Fruit fly (Drosophila melanogaster) whole organism, embryonic: Measurements from ENCODE around the gene Naam.
A peak's percentile ranks its signal among the peaks of the same experiment; 100 is the strongest.

Experiments
- Atf3 ChIP-seq: fragments of 200-800 bp; sonication (Bioruptor generic); optimal IDR thresholded peaks from 3 replicates; lab custom pipeline; 2016; ENCODE audit warnings: missing biosample characterization, missing genetic modification characterization
- Atf6 ChIP-seq: fragments of 200-800 bp; sonication (Bioruptor generic); IDR thresholded peaks from 2 replicates; pipeline ENCODE4 v1.3.6; 2022; ENCODE audit warnings: missing biosample characterization, missing genetic modification characterization
- CG10274 ChIP-seq: fragments of 200-800 bp; sonication (Bioruptor generic); optimal IDR thresholded peaks from 3 replicates; lab custom pipeline; 2017; ENCODE audit warnings: missing biosample characterization, mild to moderate bottlenecking, missing genetic modification characterization
- CG10321 ChIP-seq: fragments of 200-800 bp; sonication (Bioruptor generic); IDR thresholded peaks from 2 replicates; pipeline ENCODE4 v1.3.6; 2022; ENCODE audit warnings: missing biosample characterization, missing genetic modification characterization
- CG11398 ChIP-seq: fragments of 200-800 bp; sonication (Bioruptor generic); optimal IDR thresholded peaks from 2 replicates; lab custom pipeline; 2016; ENCODE audit warnings: missing biosample characterization, missing genetic modification characterization
- CG12155 ChIP-seq: fragments of 200-800 bp; sonication (Bioruptor generic); optimal IDR thresholded peaks from 3 replicates; lab custom pipeline; 2016; ENCODE audit warnings: missing biosample characterization, missing genetic modification characterization
- CG13296 ChIP-seq: fragments of 200-800 bp; sonication (Bioruptor generic); optimal IDR thresholded peaks from 3 replicates; lab custom pipeline; 2018; ENCODE audit warnings: missing biosample characterization, mild to moderate bottlenecking, missing genetic modification characterization
- CG13775 ChIP-seq: fragments of 200-800 bp; sonication (Bioruptor generic); optimal IDR thresholded peaks from 3 replicates; lab custom pipeline; 2017; ENCODE audit warnings: missing biosample characterization, mild to moderate bottlenecking, missing genetic modification characterization
- CG2120 ChIP-seq: fragments of 200-800 bp; sonication (Bioruptor generic); optimal IDR thresholded peaks from 3 replicates; lab custom pipeline; 2016; ENCODE audit warnings: missing biosample characterization, missing genetic modification characterization
- CG2202 ChIP-seq: fragments of 200-800 bp; sonication (Bioruptor generic); optimal IDR thresholded peaks from 2 replicates; lab custom pipeline; 2018; ENCODE audit warnings: missing biosample characterization, mild to moderate bottlenecking, missing genetic modification characterization
- CG31388 ChIP-seq: fragments of 200-800 bp; sonication (Bioruptor generic); optimal IDR thresholded peaks from 2 replicates; lab custom pipeline; 2016; ENCODE audit warnings: missing biosample characterization, missing genetic modification characterization
- CG32532 ChIP-seq: fragments of 200-800 bp; sonication (Bioruptor generic); IDR thresholded peaks from 2 replicates; pipeline ENCODE4 v1.3.6; 2022; ENCODE audit warnings: missing biosample characterization, missing genetic modification characterization
- CG34376 ChIP-seq: fragments of 200-800 bp; sonication (Bioruptor generic); optimal IDR thresholded peaks from 2 replicates; lab custom pipeline; 2018; ENCODE audit warnings: missing biosample characterization, mild to moderate bottlenecking, missing genetic modification characterization
- CG43689 ChIP-seq: fragments of 200-800 bp; sonication (Bioruptor generic); IDR thresholded peaks from 2 replicates; pipeline ENCODE4 v1.3.6; 2022; ENCODE audit warnings: missing biosample characterization, missing genetic modification characterization
- CG5180 ChIP-seq: fragments of 200-800 bp; sonication (Bioruptor generic); optimal IDR thresholded peaks from 3 replicates; lab custom pipeline; 2017; ENCODE audit warnings: missing biosample characterization, missing genetic modification characterization, mild to moderate bottlenecking, moderate library complexity, missing genetic modification reagents
- CG8478 ChIP-seq: fragments of >200 bp; optimal IDR thresholded peaks from 2 replicates; lab custom pipeline; 2018
- CHES-1-like ChIP-seq: fragments of 200-800 bp; sonication (Bioruptor generic); optimal IDR thresholded peaks from 2 replicates; lab custom pipeline; 2016; ENCODE audit warnings: missing biosample characterization, missing genetic modification characterization
- CrebB ChIP-seq: fragments of 200-800 bp; sonication (Bioruptor generic); optimal IDR thresholded peaks from 3 replicates; lab custom pipeline; 2018; ENCODE audit warnings: missing biosample characterization, mild to moderate bottlenecking, missing genetic modification characterization
- Dbx ChIP-seq: fragments of 200-800 bp; sonication (Bioruptor generic); IDR thresholded peaks from 3 replicates; pipeline ENCODE4 v1.3.6; 2022; ENCODE audit warnings: missing biosample characterization, missing genetic modification characterization
- Dip2 ChIP-seq: fragments of 200-800 bp; sonication (Bioruptor generic); IDR thresholded peaks from 2 replicates; pipeline ENCODE4 v1.3.6; 2022; ENCODE audit warnings: missing biosample characterization, missing genetic modification characterization
- Dp ChIP-seq: fragments of 200-800 bp; sonication (Bioruptor generic); optimal IDR thresholded peaks from 2 replicates; lab custom pipeline; 2018; ENCODE audit warnings: missing biosample characterization, mild to moderate bottlenecking, missing genetic modification characterization, moderate library complexity
- Ets65A ChIP-seq: fragments of 200-800 bp; sonication (Bioruptor generic); peaks from one replicate; lab custom pipeline; 2016; ENCODE audit warnings: missing biosample characterization, missing genetic modification characterization
- Hmr ChIP-seq: fragments of 200-800 bp; sonication (Bioruptor generic); optimal IDR thresholded peaks from 3 replicates; lab custom pipeline; 2017; ENCODE audit warnings: mild to moderate bottlenecking, missing biosample characterization, missing genetic modification reagents, missing genetic modification characterization
- Lpt ChIP-seq: fragments of >200 bp; optimal IDR thresholded peaks from 2 replicates; lab custom pipeline; 2018; ENCODE audit warnings: missing biosample characterization, missing genetic modification characterization
- Mrtf ChIP-seq: fragments of 200-800 bp; sonication (Bioruptor generic); IDR thresholded peaks from 3 replicates; pipeline ENCODE4 v1.3.6; 2022; ENCODE audit warnings: missing biosample characterization, missing genetic modification characterization
- Oaz ChIP-seq: fragments of 200-800 bp; sonication (Bioruptor generic); IDR thresholded peaks from 2 replicates; pipeline ENCODE4 v1.3.6; 2022; ENCODE audit warnings: missing biosample characterization, missing genetic modification characterization
- TFAM ChIP-seq: fragments of 200-800 bp; sonication (Bioruptor generic); optimal IDR thresholded peaks from 2 replicates; lab custom pipeline; 2017; ENCODE audit warnings: missing biosample characterization, missing genetic modification characterization, inconsistent platforms
- bigmax ChIP-seq: fragments of 200-800 bp; sonication (Bioruptor generic); optimal IDR thresholded peaks from 2 replicates; lab custom pipeline; 2018; ENCODE audit warnings: missing biosample characterization, mild to moderate bottlenecking, missing genetic modification characterization
- btn ChIP-seq: fragments of 200-800 bp; sonication (Bioruptor generic); optimal IDR thresholded peaks from 2 replicates; lab custom pipeline; 2016; ENCODE audit warnings: missing biosample characterization, missing genetic modification characterization
- cg ChIP-seq: fragments of 200-800 bp; sonication (Bioruptor generic); optimal IDR thresholded peaks from 3 replicates; lab custom pipeline; 2019; ENCODE audit warnings: missing biosample characterization, mild to moderate bottlenecking, missing genetic modification characterization, moderate library complexity
- chn ChIP-seq: fragments of 200-800 bp; sonication (Bioruptor generic); optimal IDR thresholded peaks from 2 replicates; lab custom pipeline; 2016; ENCODE audit warnings: missing biosample characterization, missing genetic modification characterization
- danr ChIP-seq: fragments of 200-800 bp; sonication (Bioruptor generic); IDR thresholded peaks from 2 replicates; pipeline ENCODE4 v1.3.6; 2022; ENCODE audit warnings: missing biosample characterization, missing genetic modification characterization
- dysf ChIP-seq: fragments of 200-800 bp; sonication (Bioruptor generic); IDR thresholded peaks from 3 replicates; pipeline ENCODE4 v1.3.6; 2022; ENCODE audit warnings: missing biosample characterization, missing genetic modification characterization
- ftz-f1 ChIP-seq: fragments of 200-800 bp; sonication (Bioruptor generic); optimal IDR thresholded peaks from 2 replicates; lab custom pipeline; 2016; ENCODE audit warnings: missing biosample characterization, missing genetic modification characterization
- gsb-n ChIP-seq: fragments of 200-800 bp; sonication (Bioruptor generic); optimal IDR thresholded peaks from 3 replicates; lab custom pipeline; 2018; ENCODE audit warnings: missing biosample characterization, mild to moderate bottlenecking, missing genetic modification characterization
- ham ChIP-seq: fragments of 200-800 bp; sonication (Bioruptor generic); IDR thresholded peaks from 2 replicates; pipeline ENCODE4 v1.3.6; 2022; ENCODE audit warnings: missing biosample characterization, missing genetic modification characterization
- hbn ChIP-seq: fragments of 200-800 bp; sonication (Bioruptor generic); IDR thresholded peaks from 2 replicates; pipeline ENCODE4 v1.3.6; 2022; ENCODE audit warnings: missing biosample characterization, missing genetic modification characterization; ENCODE audit not compliant: partially characterized antibody
- maf-S ChIP-seq: fragments of 200-800 bp; sonication (Bioruptor generic); optimal IDR thresholded peaks from 2 replicates; lab custom pipeline; 2016; ENCODE audit warnings: missing biosample characterization, missing genetic modification characterization
- mirr ChIP-seq: fragments of 200-800 bp; sonication (Bioruptor generic); optimal IDR thresholded peaks from 3 replicates; lab custom pipeline; 2018; ENCODE audit warnings: missing biosample characterization, mild to moderate bottlenecking, missing genetic modification characterization
- p53 ChIP-seq: fragments of 200-800 bp; sonication (Bioruptor generic); optimal IDR thresholded peaks from 2 replicates; lab custom pipeline; 2016; ENCODE audit warnings: missing biosample characterization, missing genetic modification characterization
- rib ChIP-seq: fragments of 200-800 bp; sonication (Bioruptor generic); IDR thresholded peaks from 2 replicates; pipeline ENCODE4 v1.3.6; 2022; ENCODE audit warnings: missing biosample characterization, missing genetic modification characterization
- sens ChIP-seq: fragments of 200-800 bp; sonication (Bioruptor generic); peaks from one replicate; lab custom pipeline; 2016; ENCODE audit warnings: missing biosample characterization, missing genetic modification characterization
- sens-2 ChIP-seq: fragments of 200-800 bp; sonication (Bioruptor generic); IDR thresholded peaks from 2 replicates; pipeline ENCODE4 v1.3.6; 2022; ENCODE audit warnings: missing biosample characterization, missing genetic modification characterization
- seq ChIP-seq: fragments of 200-800 bp; sonication (Bioruptor generic); IDR thresholded peaks from 2 replicates; pipeline ENCODE4 v1.3.6; 2022; ENCODE audit warnings: missing biosample characterization, missing genetic modification characterization
- sima ChIP-seq: fragments of 200-800 bp; sonication (Bioruptor generic); optimal IDR thresholded peaks from 2 replicates; lab custom pipeline; 2016; ENCODE audit warnings: missing biosample characterization, missing genetic modification characterization
- slou ChIP-seq: fragments of 200-800 bp; sonication (Bioruptor generic); optimal IDR thresholded peaks from 3 replicates; lab custom pipeline; 2016; ENCODE audit warnings: missing biosample characterization, missing genetic modification characterization
- slp2 ChIP-seq: fragments of 200-800 bp; sonication (Bioruptor generic); optimal IDR thresholded peaks from 2 replicates; lab custom pipeline; 2016; ENCODE audit warnings: missing biosample characterization, missing genetic modification characterization
- sna ChIP-seq: fragments of 200-800 bp; sonication (Bioruptor generic); IDR thresholded peaks from 2 replicates; pipeline ENCODE4 v1.3.6; 2022; ENCODE audit warnings: missing biosample characterization, missing genetic modification characterization; ENCODE audit not compliant: partially characterized antibody
- sob ChIP-seq: fragments of 200-800 bp; sonication (Bioruptor generic); IDR thresholded peaks from 2 replicates; pipeline ENCODE4 v1.3.6; 2022; ENCODE audit warnings: missing biosample characterization, missing genetic modification characterization
- sqz ChIP-seq: fragments of 200-800 bp; sonication (Bioruptor generic); optimal IDR thresholded peaks from 3 replicates; lab custom pipeline; 2018; ENCODE audit warnings: missing biosample characterization, mild to moderate bottlenecking, missing genetic modification characterization
- stc ChIP-seq: fragments of 200-800 bp; sonication (Bioruptor generic); IDR thresholded peaks from 2 replicates; pipeline ENCODE4 v1.3.6; 2022; ENCODE audit warnings: missing biosample characterization, missing genetic modification characterization
- vnd ChIP-seq: fragments of 200-800 bp; sonication (Bioruptor generic); IDR thresholded peaks from 3 replicates; pipeline ENCODE4 v1.3.6; 2022; ENCODE audit warnings: missing biosample characterization, missing genetic modification characterization; ENCODE audit not compliant: partially characterized antibody

Gene Naam

dm6 chr3R:19648289-19648916, 22.8 kb upstream of the Naam start, which contains the start of the genes CG6195 and CG31220 (continued):
- TF ChIP-seq Mrtf (no peak), sqz (GFP tag; lab: Kevin White, UChicago) (no peak), btn (GFP tag; lab: Kevin White, UChicago) (no peak), sens-2 (GFP tag; lab: Robert Waterston, UW) (no peak), CHES-1-like (GFP tag; lab: Kevin White, UChicago) (no peak), CrebB (tag; lab: Kevin White, UChicago) (no peak), Lpt (GFP tag; lab: Kevin White, UChicago) (no peak), Atf3 (GFP tag; lab: Kevin White, UChicago) (no peak), hbn (GFP tag; lab: Robert Waterston, UW) (peak; percentile 33; the same call in 1 of the 2 replicates), stc (GFP tag; lab: Robert Waterston, UW) (no peak), CG13775 (peak; percentile 36), danr (no peak), mirr (GFP tag; lab: Kevin White, UChicago) (no peak), bigmax (GFP tag; lab: Kevin White, UChicago) (peak; percentile 94), TFAM (GFP tag; lab: Kevin White, UChicago) (no peak), CG11398 (no peak), sima (no peak), ftz-f1 (no peak), chn (GFP tag; lab: Kevin White, UChicago) (peak; percentile 21), p53 (GFP tag; lab: Kevin White, UChicago) (no peak), CG43689 (no peak), CG5180 (GFP tag; lab: Kevin White, UChicago) (no peak), slou (GFP tag; lab: Kevin White, UChicago) (no peak), CG12155 (GFP tag; lab: Kevin White, UChicago) (no peak), Oaz (no peak), Hmr (peak; percentile 42), CG32532 (GFP tag; lab: Robert Waterston, UW) (peak; percentile 70; the same call in 1 of the 2 replicates), slp2 (GFP tag; lab: Kevin White, UChicago) (no peak), dysf (GFP tag; lab: Robert Waterston, UW) (0 out of 3 replicates have a peak, but pooled peaks have one; percentile 24), Ets65A (GFP tag; lab: Kevin White, UChicago) (peak; percentile 62), Dbx (GFP tag; lab: Robert Waterston, UW) (no peak), vnd (GFP tag; lab: Robert Waterston, UW) (no peak), CG2202 (no peak), sob (GFP tag; lab: Robert Waterston, UW) (0 out of 2 replicates have a peak, but pooled peaks have one; percentile 28), sens (GFP tag; lab: Kevin White, UChicago) (peak; percentile 86), ham (GFP tag; lab: Robert Waterston, UW) (no peak), Dip2 (GFP tag; lab: Robert Waterston, UW) (no peak), cg (no peak), rib (0 out of 2 replicates have a peak, but pooled peaks have one; percentile 8), Dp (peak; percentile 42), CG13296 (GFP tag; lab: Kevin White, UChicago) (no peak), Atf6 (0 out of 2 replicates have a peak, but pooled peaks have one; percentile 14), CG2120 (peak; percentile 20), maf-S (GFP tag; lab: Kevin White, UChicago) (no peak), CG34376 (no peak), seq (no peak), CG8478 (lab: Kevin White, UChicago) (no peak), gsb-n (tag; lab: Kevin White, UChicago) (no peak), CG10274 (GFP tag; lab: Kevin White, UChicago) (no peak), CG31388 (no peak), sna (0 out of 2 replicates have a peak, but pooled peaks have one; percentile 11), CG10321 (GFP tag; lab: Robert Waterston, UW) (no peak)
